Worm (Caenorhabditis elegans): Measurements from ENCODE around the gene B0238.12.

Gene B0238.12

DNA sequence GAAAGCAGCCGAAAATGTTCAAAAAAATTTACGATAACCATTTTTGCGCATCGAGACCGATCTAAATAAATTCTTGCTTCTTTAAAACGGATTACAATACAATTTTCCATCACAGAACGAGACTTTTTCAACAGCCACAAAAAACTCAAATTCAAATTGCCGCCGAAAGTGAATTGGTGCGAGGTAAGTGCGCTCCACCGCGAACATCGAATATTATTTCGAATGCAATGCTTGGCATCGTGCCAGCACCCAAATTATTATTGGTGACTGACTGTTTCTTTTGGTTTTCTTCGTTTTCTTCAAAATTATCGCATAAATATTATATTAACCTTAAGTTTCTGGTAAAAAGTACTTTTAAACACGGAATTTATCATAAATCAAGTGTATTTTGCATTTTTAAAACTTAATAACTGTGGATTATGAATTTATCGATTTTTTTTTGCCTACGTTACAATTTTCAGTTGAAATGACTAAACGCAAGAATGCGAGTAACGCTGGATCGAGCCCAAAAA lies 3.4 kb downstream of the B0238.12 start, which contains the start of gene penr-1:
TSS of gene penr-1 (plus strand) at position 462 of the 512 bp plus-strand sequence.
- TF ChIP-seq nhr-179 (tag; optimal IDR thresholded peaks at IDR 0.05) = no peak
- TF ChIP-seq F22D6.2 (tag; optimal IDR thresholded peaks at IDR 0.05) = no peak
- no peak for TF ChIP-seq somi-1 (GFP tag; optimal IDR thresholded peaks at IDR 0.05)
- no peak for TF ChIP-seq Y95B8A.8 (GFP tag; IDR thresholded peaks at IDR 0.05)
- TF ChIP-seq lsl-1 (GFP tag; optimal IDR thresholded peaks at IDR 0.05) = peak; percentile 18
- TF ChIP-seq ztf-25 (GFP tag; IDR thresholded peaks at IDR 0.05) = no peak
- TF ChIP-seq cebp-1 (GFP tag; IDR thresholded peaks at IDR 0.05) = no peak
- TF ChIP-seq cebp-1 (tag; optimal IDR thresholded peaks at IDR 0.05) = no peak
- TF ChIP-seq dpl-1 (GFP tag; optimal IDR thresholded peaks at IDR 0.05) = peak; percentile 56
- peak; percentile 8 for TF ChIP-seq xnd-1 (tag; optimal IDR thresholded peaks at IDR 0.05)
- TF ChIP-seq B0261.1 (tag; optimal IDR thresholded peaks at IDR 0.05) = no peak
- TF ChIP-seq hmg-20 (GFP tag; IDR thresholded peaks at IDR 0.05) = no peak
- no peak for TF ChIP-seq mxl-1 (tag; optimal IDR thresholded peaks at IDR 0.05)
- TF ChIP-seq lin-54 (GFP tag; optimal IDR thresholded peaks at IDR 0.05) = peak; percentile 95
- TF ChIP-seq mel-28 (tag; optimal IDR thresholded peaks at IDR 0.05; ENCODE audit: borderline replicate concordance) = no peak
- TF ChIP-seq B0019.2 (GFP tag; conservative IDR thresholded peaks at IDR 0.05) = no peak
- TF ChIP-seq D2030.7 (GFP tag; IDR thresholded peaks at IDR 0.05) = peak; percentile 37; the same call in 1 of the 2 replicates
- TF ChIP-seq ztf-18 (tag; optimal IDR thresholded peaks at IDR 0.05) = peak; percentile 39
- peak; percentile 90 for TF ChIP-seq mcd-1 (GFP tag; IDR thresholded peaks at IDR 0.05)
- TF ChIP-seq F33H1.4 (GFP tag; IDR thresholded peaks at IDR 0.05) = peak; percentile 27; the same call in 1 of the 2 replicates
- peak in 2 of 3 experiments; percentile 24 to 76 for TF ChIP-seq lin-35 (GFP tag; optimal IDR thresholded peaks at IDR 0.05)
- TF ChIP-seq efl-1 (GFP tag; optimal IDR thresholded peaks at IDR 0.05) = peak; percentile 79
- no peak for TF ChIP-seq lir-1 (GFP tag; conservative IDR thresholded peaks at IDR 0.05)
- TF ChIP-seq snpc-4 (GFP tag; optimal IDR thresholded peaks at IDR 0.05) = no peak
- TF ChIP-seq snpc-4 (tag; optimal IDR thresholded peaks at IDR 0.05) = peak in 1 of 4 experiments; percentile 1

DNA sequence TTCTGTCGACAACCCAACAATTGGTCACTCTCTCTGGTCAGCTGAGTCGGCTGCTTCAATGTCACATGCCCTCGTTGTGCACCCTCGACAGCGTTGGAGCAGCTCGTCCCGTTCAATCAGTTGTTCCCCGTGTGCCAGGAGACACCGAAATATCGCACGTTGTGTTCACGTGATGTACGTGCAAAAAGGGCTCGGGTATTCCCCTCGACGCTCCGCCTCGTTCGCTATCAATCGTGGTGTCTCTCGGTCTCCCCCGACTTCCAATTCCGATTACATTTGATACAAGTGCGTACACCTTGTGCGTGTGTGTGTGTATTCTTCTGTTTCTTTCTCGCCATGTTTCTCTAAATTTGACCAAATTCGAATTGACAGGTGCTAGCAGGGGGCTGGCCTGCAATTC lies 5.8 kb downstream of the B0238.12 start:
- TF ChIP-seq ets-4 (GFP tag; optimal IDR thresholded peaks at IDR 0.05) (peak; percentile 62), somi-1 (GFP tag; optimal IDR thresholded peaks at IDR 0.05) (peak; percentile 81), xnd-1 (tag; optimal IDR thresholded peaks at IDR 0.05) (no peak), B0019.2 (GFP tag; conservative IDR thresholded peaks at IDR 0.05) (no peak), chd-7 (tag; optimal IDR thresholded peaks at IDR 0.05) (peak; percentile 86), F22D6.2 (tag; optimal IDR thresholded peaks at IDR 0.05) (peak; percentile 79), Y53G8AR.9 (GFP tag; conservative IDR thresholded peaks at IDR 0.05) (peak; percentile 50; the same call in 1 of the 2 replicates), egrh-3 (GFP tag; IDR thresholded peaks at IDR 0.05) (no peak), let-607 (tag; optimal IDR thresholded peaks at IDR 0.05) (peak in 1 of 2 experiments; percentile 18), rpc-1 (optimal IDR thresholded peaks at IDR 0.05) (no peak), rpc-1 (tag; optimal IDR thresholded peaks at IDR 0.05) (no peak), F37B4.10 (GFP tag; IDR thresholded peaks at IDR 0.05) (no peak), zim-3 (tag; optimal IDR thresholded peaks at IDR 0.05) (no peak), tbx-9 (tag; optimal IDR thresholded peaks at IDR 0.05; ENCODE audit: borderline replicate concordance) (no peak), egl-44 (GFP tag; IDR thresholded peaks at IDR 0.05) (peak; percentile 84; the same call in 1 of the 2 replicates), ceh-58 (GFP tag; IDR thresholded peaks at IDR 0.05) (no peak), dox-1 (GFP tag; IDR thresholded peaks at IDR 0.05) (peak; percentile 74), nhr-90 (tag; optimal IDR thresholded peaks at IDR 0.05) (peak; percentile 46), cebp-1 (GFP tag; IDR thresholded peaks at IDR 0.05) (no peak), cebp-1 (tag; optimal IDR thresholded peaks at IDR 0.05) (peak; percentile 81), T26A5.8 (tag; optimal IDR thresholded peaks at IDR 0.05) (no peak), bed-1 (GFP tag; IDR thresholded peaks at IDR 0.05) (no peak), ZK185.1 (tag; optimal IDR thresholded peaks at IDR 0.05; ENCODE audit: poor library complexity, severe bottlenecking) (no peak), unc-62 (GFP tag; optimal IDR thresholded peaks at IDR 0.05) (peak; percentile 4), hrde-1 (tag; optimal IDR thresholded peaks at IDR 0.05; ENCODE audit: borderline replicate concordance) (no peak), madf-10 (tag; optimal IDR thresholded peaks at IDR 0.05) (peak; percentile 42), K11D2.4 (GFP tag; IDR thresholded peaks at IDR 0.05) (peak; percentile 78; the same call in 1 of the 2 replicates), F10E7.11 (tag; optimal IDR thresholded peaks at IDR 0.05) (no peak), cebp-2 (GFP tag; IDR thresholded peaks at IDR 0.05) (no peak), lir-1 (GFP tag; conservative IDR thresholded peaks at IDR 0.05) (peak; percentile 36; the same call in 1 of the 2 replicates)
